Worm (Caenorhabditis elegans) whole organism, early embryonic: ENCODE data around the gene gst-32.

Experiments used
- B0310.2 ChIP-seq: sonication (generic microtip); optimal IDR thresholded peaks from 2 replicates; lab custom pipeline; 2016; ENCODE audit warnings: mild to moderate bottlenecking, missing genetic modification characterization, missing compliant biosample characterization
- F13C5.2 ChIP-seq: sonication (generic microtip); optimal IDR thresholded peaks from 2 replicates; lab custom pipeline; 2017; ENCODE audit warnings: mild to moderate bottlenecking, missing genetic modification characterization, inconsistent platforms, missing compliant biosample characterization
- aly-1 ChIP-seq: sonication (generic microtip); optimal IDR thresholded peaks from 2 replicates; lab custom pipeline; 2016; ENCODE audit warnings: missing genetic modification characterization, missing compliant biosample characterization
- ama-1 ChIP-seq: fragments of 150-350 bp; optimal IDR thresholded peaks from 2 replicates; lab custom pipeline; 2014
- ceh-13 ChIP-seq: fragments of 200-800 bp; sonication (Bioruptor generic); optimal IDR thresholded peaks from 2 replicates; lab custom pipeline; 2018; ENCODE audit warnings: mild to moderate bottlenecking, missing genetic modification characterization, missing compliant biosample characterization
- ets-7 ChIP-seq: sonication (generic microtip); optimal IDR thresholded peaks from 2 replicates; lab custom pipeline; 2016; ENCODE audit warnings: missing genotype, missing genetic modification characterization, missing compliant biosample characterization
- flt-1 ChIP-seq: fragments of 200-800 bp; sonication (Bioruptor generic); IDR thresholded peaks from 2 replicates; pipeline ENCODE4 v1.3.6; 2022; ENCODE audit warnings: missing genetic modification characterization, missing compliant biosample characterization
- hmbx-1 ChIP-seq: sonication (generic microtip); optimal IDR thresholded peaks from 2 replicates; lab custom pipeline; 2016; ENCODE audit warnings: mild to moderate bottlenecking, missing genetic modification characterization, missing compliant biosample characterization
- hmg-4 ChIP-seq: fragments of 200-800 bp; sonication (Bioruptor generic); optimal IDR thresholded peaks from 2 replicates; lab custom pipeline; 2018; ENCODE audit warnings: mild to moderate bottlenecking, missing genetic modification characterization, missing compliant biosample characterization
- pes-1 ChIP-seq: fragments of 200-800 bp; sonication (Bioruptor generic); IDR thresholded peaks from 2 replicates; pipeline ENCODE4 v1.3.6; 2022; ENCODE audit warnings: missing genetic modification reagents, missing genetic modification characterization, missing compliant biosample characterization
- scrt-1 ChIP-seq: fragments of 200-800 bp; sonication (Bioruptor generic); IDR thresholded peaks from 2 replicates; pipeline ENCODE4 v1.3.6; 2022; ENCODE audit warnings: missing genetic modification characterization, missing compliant biosample characterization
- sea-1 ChIP-seq: fragments of 200-800 bp; sonication (Bioruptor generic); conservative IDR thresholded peaks from 2 replicates; pipeline ENCODE4 v1.3.6; 2022; ENCODE audit warnings: missing genetic modification characterization, missing compliant biosample characterization
- tbx-37 ChIP-seq: fragments of 200-800 bp; sonication (Bioruptor generic); conservative IDR thresholded peaks from 2 replicates; pipeline ENCODE4 v1.3.6; 2022; ENCODE audit warnings: missing genetic modification reagents, missing genetic modification characterization, missing compliant biosample characterization
- tra-4 ChIP-seq: sonication (generic microtip); optimal IDR thresholded peaks from 2 replicates; lab custom pipeline; 2017; ENCODE audit warnings: missing genetic modification characterization, missing compliant biosample characterization

DNA sequence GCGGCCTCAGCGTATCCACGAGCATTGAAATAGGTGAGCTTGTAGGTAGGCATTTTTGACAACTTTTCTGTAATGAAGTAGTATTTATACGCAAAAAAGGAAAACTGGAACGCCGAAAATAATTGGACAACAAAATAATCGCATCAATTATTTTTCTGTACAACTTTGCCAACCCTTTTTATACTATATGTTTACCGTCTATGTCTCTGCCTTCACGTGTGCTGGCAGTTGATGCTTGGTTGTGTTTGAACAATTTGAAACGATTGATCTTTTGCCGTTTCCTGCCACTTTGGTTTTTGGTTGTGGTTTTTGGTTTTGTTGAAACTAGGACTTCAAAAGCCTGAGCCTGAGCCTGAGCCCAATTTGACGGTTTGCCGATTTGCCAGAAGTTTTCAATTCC is 11.1 kb downstream of the gst-32 start, which contains the start of gene gst-28:
- no peak for TF ChIP-seq ets-7 (tag; lab: Kevin White, UChicago)
- no peak for TF ChIP-seq hmg-4 (GFP tag; lab: Kevin White, UChicago)
- no peak for TF ChIP-seq ama-1 (lab: Kevin White, UChicago)
- TF ChIP-seq scrt-1 (GFP tag; lab: Robert Waterston, UW) = no peak
- no peak for TF ChIP-seq ceh-13 (GFP tag; lab: Kevin White, UChicago)
- TF ChIP-seq aly-1 (tag; lab: Kevin White, UChicago) = no peak
- TF ChIP-seq F13C5.2 (tag; lab: Kevin White, UChicago) = no peak
- TF ChIP-seq tbx-37 (GFP tag; lab: Robert Waterston, UW) = no peak
- TF ChIP-seq sea-1 (GFP tag; lab: Robert Waterston, UW) = no peak
- no peak for TF ChIP-seq pes-1 (GFP tag; lab: Robert Waterston, UW)
- TF ChIP-seq hmbx-1 = no peak
- no peak for TF ChIP-seq tra-4 (tag; lab: Kevin White, UChicago)
- no peak for TF ChIP-seq B0310.2 (tag; lab: Kevin White, UChicago)
- TF ChIP-seq flt-1 (GFP tag; lab: Robert Waterston, UW) = no peak
